Worm (Caenorhabditis elegans) whole organism, young adult: Measurements from ENCODE around the gene F42G8.8.

Experiments used
- D2030.7 ChIP-seq: fragments of 200-800 bp; sonication (Bioruptor generic); IDR thresholded peaks from 2 replicates; pipeline ENCODE4 v1.3.6; 2022; ENCODE audit warnings: missing genetic modification reagents, missing genetic modification characterization, missing compliant biosample characterization
- akir-1 ChIP-seq: fragments of 200-800 bp; sonication (Bioruptor generic); optimal IDR thresholded peaks from 2 replicates; lab custom pipeline; 2018; ENCODE audit warnings: mild to moderate bottlenecking, missing genetic modification characterization, moderate library complexity, missing compliant biosample characterization
- dpff-1 ChIP-seq: sonication (generic microtip); optimal IDR thresholded peaks from 2 replicates; lab custom pipeline; 2017; ENCODE audit warnings: mild to moderate bottlenecking, missing genetic modification characterization, missing compliant biosample characterization
- dpl-1 ChIP-seq: fragments of 150-350 bp; optimal IDR thresholded peaks from 2 replicates; lab custom pipeline; 2014; ENCODE audit warnings: missing biosample characterization, missing genetic modification reagents, missing genetic modification characterization
- nhr-179 ChIP-seq: sonication (generic microtip); optimal IDR thresholded peaks from 2 replicates; lab custom pipeline; 2016; ENCODE audit warnings: mild to moderate bottlenecking, missing genetic modification characterization, missing compliant biosample characterization
- nhr-90 ChIP-seq: sonication (generic microtip); optimal IDR thresholded peaks from 2 replicates; lab custom pipeline; 2016; ENCODE audit warnings: missing genotype, mild to moderate bottlenecking, missing genetic modification characterization, missing compliant biosample characterization
- rpc-1 ChIP-seq, 2 experiments: fragments of 150-350 bp in 1 of 2; sonication (generic microtip) in 1 of 2; optimal IDR thresholded peaks; 2 replicates each; lab custom pipeline; 2014 to 2018; ENCODE audit warnings: missing biosample characterization in 1 of 2, missing genetic modification characterization in 1 of 2, missing genetic modification reagents in 1 of 2, missing genotype in 1 of 2
- zim-3 ChIP-seq: sonication (generic microtip); optimal IDR thresholded peaks from 2 replicates; lab custom pipeline; 2017; ENCODE audit warnings: mild to moderate bottlenecking, missing genetic modification characterization, moderate library complexity, missing compliant biosample characterization
- ztf-25 ChIP-seq: fragments of 200-800 bp; sonication (Bioruptor generic); IDR thresholded peaks from 2 replicates; pipeline ENCODE4 v1.3.6; 2022; ENCODE audit warnings: missing genetic modification reagents, missing genetic modification characterization, missing compliant biosample characterization

DNA sequence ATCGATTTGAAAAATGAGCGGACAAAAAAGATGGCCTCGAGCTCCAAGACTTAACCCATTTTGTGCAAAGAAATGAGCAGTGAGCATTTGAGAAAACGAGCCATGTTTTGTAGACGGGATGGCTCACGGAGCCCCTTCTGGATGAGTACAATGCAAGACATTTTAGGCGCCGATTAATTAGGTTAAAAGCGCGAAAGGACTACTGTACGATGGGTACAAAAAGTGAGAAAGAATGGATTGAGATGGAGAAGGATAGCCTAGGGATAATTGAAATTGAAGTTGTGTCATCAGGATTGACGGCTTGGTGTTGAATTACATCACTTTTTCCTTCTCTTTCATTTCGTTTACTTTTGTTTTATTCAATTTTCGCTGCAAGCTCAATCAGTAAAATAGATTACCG is 38.1 kb upstream of the F42G8.8 start:
- no peak for TF ChIP-seq dpl-1
- TF ChIP-seq akir-1: no peak
- no peak for TF ChIP-seq zim-3
- no peak for TF ChIP-seq rpc-1 (optimal IDR thresholded peaks at IDR 0.05; lab: Kevin White, UChicago)
- no peak for TF ChIP-seq rpc-1 (tag; optimal IDR thresholded peaks at IDR 0.05; lab: Kevin White, UChicago)
- no peak for TF ChIP-seq dpff-1 (tag; lab: Kevin White, UChicago)
- no peak for TF ChIP-seq nhr-179 (tag; lab: Kevin White, UChicago)
- no peak for TF ChIP-seq ztf-25
- TF ChIP-seq D2030.7: no peak
- TF ChIP-seq nhr-90 (tag; lab: Kevin White, UChicago): no peak
